Worm (Caenorhabditis elegans): ENCODE results near the gene F07G6.5.

- no peak for TF ChIP-seq fkh-3 (tag; optimal IDR thresholded peaks at IDR 0.05)
- no peak for TF ChIP-seq snpc-1.1 (tag; optimal IDR thresholded peaks at IDR 0.05; ENCODE audit: insufficient read depth)
- no peak for TF ChIP-seq lin-40 (tag; optimal IDR thresholded peaks at IDR 0.05)
- no peak for TF ChIP-seq snpc-4 (GFP tag; optimal IDR thresholded peaks at IDR 0.05)
- TF ChIP-seq snpc-4 (tag; optimal IDR thresholded peaks at IDR 0.05): no peak
Observed at ce11 chrX:1718479-1718878, 12.0 kb upstream of the F07G6.5 start, which contains the start of gene fbxa-53.

Measured in whole organism, young adult.